Worm (Caenorhabditis elegans): ENCODE results near the gene srh-40.

srh-40 gene

DNA sequence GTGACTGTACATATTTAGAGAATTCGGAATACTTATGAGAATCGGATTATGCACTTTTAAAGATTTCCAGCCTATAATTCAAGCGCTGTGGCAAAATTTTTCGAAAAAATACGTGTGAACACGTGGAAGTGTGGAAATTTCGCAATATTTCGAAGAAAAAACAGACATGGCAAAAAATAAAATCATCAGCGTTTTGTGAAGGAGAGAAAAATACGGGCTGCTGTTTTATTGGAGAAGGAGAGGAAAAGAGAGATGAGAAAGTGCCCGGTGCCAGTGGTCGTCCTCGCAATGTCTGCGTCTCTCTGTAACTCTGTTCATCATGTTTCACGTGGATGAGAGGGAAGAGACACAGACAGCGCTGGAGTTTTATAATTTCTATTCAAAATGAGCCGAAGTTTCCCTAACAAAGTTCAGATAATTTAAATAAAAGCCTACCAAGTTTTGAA, 4.6 kb upstream of the srh-40 start (continued):
- TF ChIP-seq irx-1 (tag; optimal IDR thresholded peaks at IDR 0.05) (peak; percentile 44), unc-98 (GFP tag; IDR thresholded peaks at IDR 0.05) (no peak), unc-130 (tag; optimal IDR thresholded peaks at IDR 0.05) (peak; percentile 81), hpl-2 (GFP tag; optimal IDR thresholded peaks at IDR 0.05) (no peak), nhr-90 (tag; optimal IDR thresholded peaks at IDR 0.05; ENCODE audit: poor library complexity) (peak; percentile 76), ama-1 (optimal IDR thresholded peaks at IDR 0.05) (peak; percentile 77), ceh-90 (tag; optimal IDR thresholded peaks at IDR 0.05) (no peak), unc-86 (tag; optimal IDR thresholded peaks at IDR 0.05) (peak; percentile 54), elt-3 (tag; optimal IDR thresholded peaks at IDR 0.05) (peak in 1 of 6 experiments; percentile 56), ceh-8 (GFP tag; optimal IDR thresholded peaks at IDR 0.05) (peak; percentile 46), swsn-7 (tag; optimal IDR thresholded peaks at IDR 0.05) (peak; percentile 74), nhr-77 (tag; optimal IDR thresholded peaks at IDR 0.05) (peak; percentile 45), mep-1 (tag; optimal IDR thresholded peaks at IDR 0.05) (peak; percentile 75), fkh-10 (GFP tag; optimal IDR thresholded peaks at IDR 0.05) (peak; percentile 12), Y116A8C.19 (tag; optimal IDR thresholded peaks at IDR 0.05; ENCODE audit: borderline replicate concordance) (no peak), fkh-8 (tag; optimal IDR thresholded peaks at IDR 0.05) (peak; percentile 72), ceh-88 (GFP tag; IDR thresholded peaks at IDR 0.05) (no peak), nhr-12 (tag; optimal IDR thresholded peaks at IDR 0.05) (no peak), pag-3 (tag; optimal IDR thresholded peaks at IDR 0.05; ENCODE audit: borderline replicate concordance, insufficient read depth) (peak; percentile 81), lin-35 (GFP tag; optimal IDR thresholded peaks at IDR 0.05) (peak; percentile 75 to 79), F16B12.6 (tag; optimal IDR thresholded peaks at IDR 0.05) (peak; percentile 35), xbp-1 (tag; optimal IDR thresholded peaks at IDR 0.05) (peak; percentile 58), lin-15B (tag; optimal IDR thresholded peaks at IDR 0.05) (no peak), efl-1 (optimal IDR thresholded peaks at IDR 0.05) (peak; percentile 78 to 79), efl-1 (GFP tag; optimal IDR thresholded peaks at IDR 0.05 in 1 of 2) (peak; percentile 73 to 96), fos-1 (tag; optimal IDR thresholded peaks at IDR 0.05) (no peak), zip-4 (GFP tag; optimal IDR thresholded peaks at IDR 0.05) (peak; percentile 84), sox-4 (tag; optimal IDR thresholded peaks at IDR 0.05) (no peak), unc-62 (GFP tag; optimal IDR thresholded peaks at IDR 0.05) (no peak), ceh-82 (tag; optimal IDR thresholded peaks at IDR 0.05) (peak; percentile 29 to 61 (median 52)), nhr-237 (tag; optimal IDR thresholded peaks at IDR 0.05) (no peak), ceh-63 (GFP tag; optimal IDR thresholded peaks at IDR 0.05) (no peak), nhr-20 (tag; optimal IDR thresholded peaks at IDR 0.05) (peak; percentile 72), tbx-2 (tag; optimal IDR thresholded peaks at IDR 0.05) (peak; percentile 66), blmp-1 (tag; optimal IDR thresholded peaks at IDR 0.05) (peak; percentile 82), snpc-4 (tag; optimal IDR thresholded peaks at IDR 0.05) (peak; percentile 56), vab-15 (tag; optimal IDR thresholded peaks at IDR 0.05) (no peak), nhr-85 (tag) (peak; percentile 83)

DNA sequence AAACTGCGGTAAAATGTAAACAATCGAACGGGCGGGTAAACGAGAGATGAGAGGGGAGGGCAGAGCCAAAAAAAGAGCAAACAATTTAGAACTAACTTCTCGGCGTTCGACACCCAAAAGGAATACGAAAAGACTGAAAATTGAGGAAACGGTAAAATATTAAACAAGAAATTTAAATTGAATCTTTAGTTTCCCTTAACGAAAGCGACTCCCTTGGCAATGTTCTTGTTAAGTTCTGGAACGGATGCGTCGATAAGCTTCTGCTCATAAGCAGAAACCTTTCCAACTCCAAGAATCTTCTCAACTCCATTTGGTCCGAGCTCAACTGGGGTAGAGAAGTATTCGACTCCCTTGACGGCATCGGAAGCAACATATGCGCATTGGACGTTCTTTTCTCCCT, 4.0 kb upstream of the srh-40 start:
- TF ChIP-seq snu-23 (GFP tag; optimal IDR thresholded peaks at IDR 0.05) = no peak
- no peak for TF ChIP-seq ama-1 (optimal IDR thresholded peaks at IDR 0.05)
- TF ChIP-seq pax-3 (tag; optimal IDR thresholded peaks at IDR 0.05) = no peak
- TF ChIP-seq jun-1 (tag; optimal IDR thresholded peaks at IDR 0.05) = no peak
- TF ChIP-seq mep-1 (tag; optimal IDR thresholded peaks at IDR 0.05) = no peak
- TF ChIP-seq efl-1 (optimal IDR thresholded peaks at IDR 0.05) = no peak
- TF ChIP-seq efl-1 (GFP tag; optimal IDR thresholded peaks at IDR 0.05 in 1 of 2) = peak in 1 of 2 experiments; percentile 92
- no peak for TF ChIP-seq tbx-2 (tag; optimal IDR thresholded peaks at IDR 0.05)

DNA sequence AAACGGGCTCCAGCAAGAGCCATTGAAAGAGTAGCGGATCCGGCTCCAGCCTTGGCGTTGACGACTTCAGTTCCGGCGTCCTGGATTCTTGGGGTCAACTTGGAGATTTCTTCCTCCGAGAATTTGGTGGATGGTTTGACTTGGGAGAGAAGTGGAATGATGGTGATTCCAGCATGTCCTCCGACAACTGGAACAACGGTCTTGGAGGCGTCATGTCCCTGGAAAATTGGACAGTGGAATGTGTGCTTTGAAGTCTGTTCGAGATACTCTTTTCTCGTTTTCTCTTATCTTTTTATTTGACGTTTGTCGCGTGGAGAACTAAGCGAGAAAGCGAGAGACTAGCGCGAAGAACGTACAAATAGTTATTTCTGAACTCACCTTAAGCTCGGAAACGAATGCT, 3.6 kb upstream of the srh-40 start:
- TF ChIP-seq egl-13 (tag; optimal IDR thresholded peaks at IDR 0.05) (no peak), nhr-19 (GFP tag; conservative IDR thresholded peaks at IDR 0.05) (peak; percentile 44), dsc-1 (tag; optimal IDR thresholded peaks at IDR 0.05) (no peak), efl-1 (optimal IDR thresholded peaks at IDR 0.05) (no peak), efl-1 (GFP tag; optimal IDR thresholded peaks at IDR 0.05 in 1 of 2) (peak in 1 of 2 experiments; percentile 53), lin-35 (GFP tag; optimal IDR thresholded peaks at IDR 0.05) (peak in 1 of 2 experiments; percentile 10), nhr-90 (tag; optimal IDR thresholded peaks at IDR 0.05; ENCODE audit: poor library complexity) (peak; percentile 9)
